Worm (Caenorhabditis elegans): Measurements from ENCODE around the gene fbxb-37.

DNA sequence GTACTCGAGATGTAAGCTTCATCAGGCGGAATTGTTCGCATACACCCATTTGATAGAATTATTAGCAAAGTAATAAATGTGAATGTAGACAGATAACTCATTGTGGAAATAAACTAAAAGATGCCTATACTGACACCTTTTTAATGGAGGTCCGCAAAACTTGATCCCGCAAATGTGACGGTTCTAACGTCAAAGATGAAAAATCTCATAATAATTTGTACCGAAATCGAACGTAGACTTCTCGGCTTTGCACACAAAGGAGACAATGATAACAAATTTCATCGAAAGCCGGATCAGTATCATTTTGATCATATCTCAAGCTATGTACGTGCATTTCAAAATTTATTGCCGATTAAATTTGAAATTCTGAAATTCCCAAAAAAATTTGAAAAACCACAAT, 14.6 kb upstream of the fbxb-37 start, which contains the start of gene R52.4:
- TF ChIP-seq ref-1 (GFP tag; conservative IDR thresholded peaks at IDR 0.05): no peak
- TF ChIP-seq flt-1 (GFP tag; IDR thresholded peaks at IDR 0.05): no peak
- no peak for TF ChIP-seq T22C8.4 (GFP tag; IDR thresholded peaks at IDR 0.05)
- TF ChIP-seq ztf-23 (GFP tag; IDR thresholded peaks at IDR 0.05): no peak
- TF ChIP-seq ztf-29 (GFP tag; IDR thresholded peaks at IDR 0.05): no peak
- no peak for TF ChIP-seq tab-1 (GFP tag; IDR thresholded peaks at IDR 0.05)
- TF ChIP-seq klf-2 (GFP tag; conservative IDR thresholded peaks at IDR 0.05): no peak
- TF ChIP-seq med-1 (GFP tag; optimal IDR thresholded peaks at IDR 0.05; ENCODE audit: insufficient read depth): no peak
- TF ChIP-seq cog-1 (tag; optimal IDR thresholded peaks at IDR 0.05): no peak

All from whole organism, midembryonic.